Worm (Caenorhabditis elegans) whole organism, L1 larva: Measurements from ENCODE around the gene clc-9.

Source experiments
- C04F5.9 ChIP-seq: sonication (generic microtip); optimal IDR thresholded peaks from 2 replicates; lab custom pipeline; 2016; ENCODE audit warnings: missing genetic modification characterization, missing compliant biosample characterization
- C16A3.4 ChIP-seq: fragments of 150-350 bp; optimal IDR thresholded peaks from 2 replicates; lab custom pipeline; 2014; ENCODE audit warnings: missing biosample characterization, missing genetic modification characterization
- F16B12.6 ChIP-seq: fragments of 150-350 bp; optimal IDR thresholded peaks from 2 replicates; lab custom pipeline; 2014; ENCODE audit warnings: missing biosample characterization, missing genetic modification characterization
- Y116A8C.19 ChIP-seq: sonication (generic microtip); optimal IDR thresholded peaks from 2 replicates; lab custom pipeline; 2016; ENCODE audit warnings: missing compliant biosample characterization, missing genetic modification characterization, borderline replicate concordance
- alr-1 ChIP-seq: fragments of 200-800 bp; sonication (Bioruptor generic); optimal IDR thresholded peaks from 2 replicates; lab custom pipeline; 2018; ENCODE audit warnings: borderline replicate concordance, mild to moderate bottlenecking, missing genetic modification characterization, missing compliant biosample characterization
- ceh-82 ChIP-seq, 3 experiments: fragments of 150-350 bp in 1 of 3; sonication (generic microtip) in 2 of 3; optimal IDR thresholded peaks; 2 replicates each; lab custom pipeline; 2014 to 2017; ENCODE audit warnings: missing biosample characterization in 3 of 3, missing genetic modification characterization in 3 of 3
- ces-1 ChIP-seq: fragments of 150-350 bp; optimal IDR thresholded peaks from 2 replicates; lab custom pipeline; 2014; ENCODE audit warnings: missing biosample characterization, missing genetic modification reagents, missing genetic modification characterization
- dpl-1 ChIP-seq, 3 experiments: fragments of 150-350 bp in 2 of 3; sonication (generic microtip) in 1 of 3; optimal IDR thresholded peaks; 2 replicates each; lab custom pipeline; 2014 to 2017; ENCODE audit warnings: missing biosample characterization in 3 of 3, missing genetic modification characterization in 3 of 3, missing genetic modification reagents in 3 of 3
- dsc-1 ChIP-seq: sonication (generic microtip); optimal IDR thresholded peaks from 2 replicates; lab custom pipeline; 2016; ENCODE audit warnings: mild to moderate bottlenecking, missing genetic modification characterization, missing compliant biosample characterization
- efl-1 ChIP-seq, 4 experiments: fragments of 150-350 bp; optimal IDR thresholded peaks in 3 of 4; peaks in 1 of 4; 1 replicate in 1 of 4; 2 replicates in 3 of 4; lab custom pipeline; 2014; ENCODE audit warnings: missing biosample characterization in 2 of 4, missing genetic modification characterization in 2 of 4, missing genetic modification reagents in 2 of 4
- egl-27 ChIP-seq, 2 experiments: fragments of 150-350 bp in 1 of 2; sonication (generic microtip); optimal IDR thresholded peaks; 3 replicates each; lab custom pipeline; 2017 to 2018; ENCODE audit warnings: missing biosample characterization in 2 of 2, missing genetic modification characterization in 2 of 2, missing genetic modification reagents in 2 of 2
- elt-2 ChIP-seq: sonication (generic microtip); optimal IDR thresholded peaks from 2 replicates; lab custom pipeline; 2016; ENCODE audit warnings: missing genetic modification characterization, mild to moderate bottlenecking, inconsistent platforms, missing compliant biosample characterization, missing genetic modification reagents
- ets-5 ChIP-seq: fragments of 200-800 bp; sonication (Bioruptor generic); IDR thresholded peaks from 2 replicates; pipeline ENCODE4 v1.3.6; 2022; ENCODE audit warnings: missing genetic modification characterization, missing compliant biosample characterization
- fkh-10 ChIP-seq: sonication (generic microtip); optimal IDR thresholded peaks from 2 replicates; lab custom pipeline; 2017; ENCODE audit warnings: missing biosample characterization, missing genetic modification reagents, missing genetic modification characterization
- fkh-4 ChIP-seq: sonication (generic microtip); optimal IDR thresholded peaks from 2 replicates; lab custom pipeline; 2016; ENCODE audit warnings: missing compliant biosample characterization, missing genetic modification characterization, borderline replicate concordance
- fkh-8 ChIP-seq: sonication (generic microtip); optimal IDR thresholded peaks from 2 replicates; lab custom pipeline; 2016; ENCODE audit warnings: mild to moderate bottlenecking, missing genetic modification characterization, missing compliant biosample characterization
- hlh-17 ChIP-seq: fragments of 200-800 bp; sonication (Bioruptor generic); optimal IDR thresholded peaks from 2 replicates; lab custom pipeline; 2018; ENCODE audit warnings: missing genetic modification characterization, mild to moderate bottlenecking, missing compliant biosample characterization, moderate library complexity, borderline replicate concordance
- hlh-4 ChIP-seq: sonication (generic microtip); optimal IDR thresholded peaks from 2 replicates; lab custom pipeline; 2016; ENCODE audit warnings: mild to moderate bottlenecking, missing genetic modification characterization, missing compliant biosample characterization
- hpl-2 ChIP-seq: fragments of 150-350 bp; optimal IDR thresholded peaks from 2 replicates; lab custom pipeline; 2014; ENCODE audit warnings: missing biosample characterization, missing genetic modification reagents, missing genetic modification characterization
- jun-1 ChIP-seq: fragments of 150-350 bp; optimal IDR thresholded peaks from 2 replicates; lab custom pipeline; 2014; ENCODE audit warnings: missing biosample characterization, missing genetic modification reagents, missing genetic modification characterization
- lin-35 ChIP-seq, 2 experiments: fragments of 150-350 bp; optimal IDR thresholded peaks; 2 replicates each; lab custom pipeline; 2014; ENCODE audit warnings: missing biosample characterization in 2 of 2, missing genetic modification characterization in 2 of 2, missing genetic modification reagents in 2 of 2
- lir-3 ChIP-seq: sonication (generic microtip); optimal IDR thresholded peaks from 2 replicates; lab custom pipeline; 2016; ENCODE audit warnings: mild to moderate bottlenecking, missing genetic modification characterization, moderate library complexity, missing compliant biosample characterization; ENCODE audit not compliant: poor library complexity
- lsy-2 ChIP-seq, 2 experiments: fragments of 150-350 bp; optimal IDR thresholded peaks; 2 replicates each; lab custom pipeline; 2014; ENCODE audit warnings: missing biosample characterization in 2 of 2, missing genetic modification characterization in 2 of 2
- mab-9 ChIP-seq: fragments of 200-800 bp; sonication (Bioruptor generic); IDR thresholded peaks from 2 replicates; pipeline ENCODE4 v1.3.6; 2022; ENCODE audit warnings: missing genetic modification reagents, missing genetic modification characterization, missing compliant biosample characterization
- mef-2 ChIP-seq: fragments of 150-350 bp; optimal IDR thresholded peaks from 2 replicates; lab custom pipeline; 2014; ENCODE audit warnings: missing biosample characterization, missing genetic modification characterization
- mep-1 ChIP-seq: fragments of 150-350 bp; optimal IDR thresholded peaks from 2 replicates; lab custom pipeline; 2014; ENCODE audit warnings: missing biosample characterization, missing genetic modification characterization
- nhr-28 ChIP-seq: fragments of 150-350 bp; optimal IDR thresholded peaks from 2 replicates; lab custom pipeline; 2014; ENCODE audit warnings: missing biosample characterization, missing genetic modification characterization
- nhr-47 ChIP-seq: sonication (generic microtip); optimal IDR thresholded peaks from 2 replicates; lab custom pipeline; 2016; ENCODE audit warnings: mild to moderate bottlenecking, missing genetic modification characterization, moderate library complexity, missing compliant biosample characterization
- nhr-71 ChIP-seq: sonication (generic microtip); optimal IDR thresholded peaks from 2 replicates; lab custom pipeline; 2016; ENCODE audit warnings: mild to moderate bottlenecking, missing genetic modification characterization, moderate library complexity, missing compliant biosample characterization
- nhr-76 ChIP-seq: sonication (generic microtip); optimal IDR thresholded peaks from 2 replicates; lab custom pipeline; 2017; ENCODE audit warnings: missing biosample characterization, missing genetic modification characterization
- nhr-85 ChIP-seq: sonication (generic microtip); peaks from one replicate; lab custom pipeline; 2016; ENCODE audit warnings: missing genetic modification characterization, inconsistent platforms, missing compliant biosample characterization
- pax-3 ChIP-seq: fragments of 200-800 bp; sonication (Bioruptor generic); optimal IDR thresholded peaks from 2 replicates; lab custom pipeline; 2018; ENCODE audit warnings: mild to moderate bottlenecking, missing genetic modification characterization, moderate library complexity, missing compliant biosample characterization
- rnt-1 ChIP-seq: sonication (generic microtip); optimal IDR thresholded peaks from 2 replicates; lab custom pipeline; 2016; ENCODE audit warnings: mild to moderate bottlenecking, missing genetic modification characterization, moderate library complexity, missing compliant biosample characterization
- snu-23 ChIP-seq: sonication (generic microtip); optimal IDR thresholded peaks from 2 replicates; lab custom pipeline; 2016; ENCODE audit warnings: missing genetic modification characterization, missing compliant biosample characterization
- sox-4 ChIP-seq: sonication (generic microtip); optimal IDR thresholded peaks from 2 replicates; lab custom pipeline; 2016; ENCODE audit warnings: missing genetic modification characterization, missing compliant biosample characterization
- tlp-1 ChIP-seq: fragments of 150-350 bp; optimal IDR thresholded peaks from 2 replicates; lab custom pipeline; 2014; ENCODE audit warnings: missing biosample characterization, missing genetic modification characterization
- unc-130 ChIP-seq: fragments of 150-350 bp; optimal IDR thresholded peaks from 2 replicates; lab custom pipeline; 2017; ENCODE audit warnings: missing biosample characterization, missing genetic modification characterization, inconsistent platforms
- unc-86 ChIP-seq: sonication (generic microtip); optimal IDR thresholded peaks from 2 replicates; lab custom pipeline; 2016; ENCODE audit warnings: missing genetic modification characterization, missing compliant biosample characterization
- unc-98 ChIP-seq: fragments of 200-800 bp; sonication (Bioruptor generic); IDR thresholded peaks from 2 replicates; pipeline ENCODE4 v1.3.6; 2022; ENCODE audit warnings: missing genetic modification characterization, missing compliant biosample characterization
- vab-15 ChIP-seq: sonication (generic microtip); optimal IDR thresholded peaks from 2 replicates; lab custom pipeline; 2017; ENCODE audit warnings: missing genotype, mild to moderate bottlenecking, missing genetic modification characterization, missing compliant biosample characterization
- xbp-1 ChIP-seq: sonication (generic microtip); optimal IDR thresholded peaks from 2 replicates; lab custom pipeline; 2016; ENCODE audit warnings: missing genetic modification characterization, missing compliant biosample characterization

clc-9 gene

ce11 chrIV:11125604-11126003, 12.9 kb downstream of the clc-9 start:
- TF ChIP-seq egl-27 (tag; optimal IDR thresholded peaks at IDR 0.05; lab: Kevin White, UChicago): no peak
- TF ChIP-seq ces-1 (GFP tag; lab: Kevin White, UChicago): no peak
- TF ChIP-seq dsc-1 (tag; lab: Kevin White, UChicago): peak; percentile 27
- TF ChIP-seq dpl-1 (GFP tag; optimal IDR thresholded peaks at IDR 0.05; lab: Kevin White, UChicago): peak; percentile 75 to 85 (median 76)
- peak; percentile 54 for TF ChIP-seq xbp-1 (tag; lab: Kevin White, UChicago)
- no peak for TF ChIP-seq fkh-8 (tag; lab: Kevin White, UChicago)
- TF ChIP-seq snu-23 (GFP tag; lab: Kevin White, UChicago): peak; percentile 25
- peak in 1 of 3 experiments; percentile 22 for TF ChIP-seq ceh-82 (tag; optimal IDR thresholded peaks at IDR 0.05; lab: Kevin White, UChicago)
- TF ChIP-seq fkh-10: no peak
- TF ChIP-seq Y116A8C.19 (tag; lab: Kevin White, UChicago): no peak
- peak; percentile 82 to 91 for TF ChIP-seq lin-35 (GFP tag; optimal IDR thresholded peaks at IDR 0.05; lab: Kevin White, UChicago)
- no peak for TF ChIP-seq C16A3.4 (tag; lab: Kevin White, UChicago)
- TF ChIP-seq hpl-2 (GFP tag; lab: Kevin White, UChicago): no peak
- no peak for TF ChIP-seq F16B12.6 (tag; lab: Kevin White, UChicago)
- TF ChIP-seq nhr-85 (tag; lab: Kevin White, UChicago): peak; percentile 75
- no peak for TF ChIP-seq mef-2 (tag; lab: Kevin White, UChicago)
- no peak for TF ChIP-seq unc-98 (GFP tag; lab: Robert Waterston, UW)
- no peak for TF ChIP-seq unc-86 (tag; lab: Kevin White, UChicago)
- no peak for TF ChIP-seq fkh-4 (tag; lab: Kevin White, UChicago)
- no peak for TF ChIP-seq mab-9
- TF ChIP-seq nhr-28 (tag; lab: Kevin White, UChicago): no peak
- peak; percentile 31 for TF ChIP-seq nhr-71 (tag; lab: Kevin White, UChicago)
- peak in 1 of 2 experiments; percentile 77 for TF ChIP-seq efl-1 (optimal IDR thresholded peaks at IDR 0.05; lab: Kevin White, UChicago)
- peak; percentile 86 to 98 for TF ChIP-seq efl-1 (GFP tag; optimal IDR thresholded peaks at IDR 0.05 in 1 of 2; lab: Kevin White, UChicago)
- TF ChIP-seq pax-3 (tag; lab: Kevin White, UChicago): no peak
- TF ChIP-seq vab-15 (tag; lab: Kevin White, UChicago): no peak
- no peak for TF ChIP-seq hlh-17
- no peak for TF ChIP-seq nhr-47 (tag; lab: Kevin White, UChicago)
- TF ChIP-seq rnt-1: peak; percentile 9
- TF ChIP-seq tlp-1 (tag; lab: Kevin White, UChicago): no peak

DNA sequence TGAATTAATAATTGTTTCAGACTA, 13.1 kb downstream of the clc-9 start, which contains the start of gene swsn-4:
Gene swsn-4, plus strand, starts transcription at position 21 of the 24 bp plus-strand sequence.
- no peak for TF ChIP-seq ets-5 (GFP tag; lab: Robert Waterston, UW)
- TF ChIP-seq C04F5.9 (tag; lab: Kevin White, UChicago): no peak
- TF ChIP-seq unc-86 (tag; lab: Kevin White, UChicago): no peak
- TF ChIP-seq efl-1 (optimal IDR thresholded peaks at IDR 0.05; lab: Kevin White, UChicago): no peak
- no peak for TF ChIP-seq efl-1 (GFP tag; optimal IDR thresholded peaks at IDR 0.05 in 1 of 2; lab: Kevin White, UChicago)
- no peak for TF ChIP-seq egl-27 (tag; optimal IDR thresholded peaks at IDR 0.05; lab: Kevin White, UChicago)
- TF ChIP-seq snu-23 (GFP tag; lab: Kevin White, UChicago): no peak
- no peak for TF ChIP-seq lir-3
- TF ChIP-seq vab-15 (tag; lab: Kevin White, UChicago): no peak
- TF ChIP-seq, all 84 proteins: peak for 0

DNA sequence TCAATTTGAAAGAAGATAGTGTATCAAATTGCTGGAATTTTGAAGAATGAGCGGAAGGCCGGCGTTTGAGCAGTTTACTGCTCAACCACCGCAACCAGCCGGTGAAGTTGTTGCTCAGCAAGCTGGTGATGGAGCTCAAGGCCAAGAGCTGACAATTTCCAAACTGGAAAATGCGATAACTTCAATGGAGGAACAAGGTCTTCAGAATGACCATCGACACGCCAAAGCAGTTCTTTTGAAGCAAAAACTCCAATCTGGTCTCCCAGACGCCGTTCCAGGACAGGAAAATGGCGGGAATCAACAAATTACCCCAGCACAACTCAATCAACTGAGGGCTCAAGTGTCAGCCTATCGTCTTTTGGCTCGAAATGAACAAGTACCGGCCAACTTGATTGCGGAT, 13.3 kb downstream of the clc-9 start:
- no peak for TF ChIP-seq fkh-10
- TF ChIP-seq nhr-85 (tag; lab: Kevin White, UChicago): no peak

DNA sequence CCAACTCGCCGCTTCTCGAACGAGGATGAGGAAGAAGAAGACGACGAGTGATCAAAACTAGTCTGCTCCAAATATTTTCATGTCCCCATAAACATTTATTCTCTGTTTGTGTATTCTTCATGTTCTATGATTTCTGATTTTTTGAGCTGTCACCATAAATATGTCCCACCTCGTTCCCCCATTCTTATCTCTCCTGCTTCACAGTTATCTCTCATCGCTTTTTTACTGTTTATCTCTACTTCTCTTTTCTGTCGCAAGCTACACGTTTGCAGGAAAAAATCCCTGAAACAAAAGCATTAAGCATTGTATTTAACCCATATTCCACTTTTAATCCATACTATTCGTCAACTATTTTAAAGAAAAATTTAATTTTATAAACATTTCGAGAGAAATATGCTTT, 18.0 kb downstream of the clc-9 start:
- TF ChIP-seq alr-1 (tag; lab: Kevin White, UChicago): no peak
- TF ChIP-seq tlp-1 (tag; lab: Kevin White, UChicago): no peak
- TF ChIP-seq elt-2 (tag; lab: Kevin White, UChicago): peak; percentile 1
- TF ChIP-seq unc-86 (tag; lab: Kevin White, UChicago): no peak
- no peak for TF ChIP-seq hpl-2 (GFP tag; lab: Kevin White, UChicago)
- no peak for TF ChIP-seq unc-130 (tag; lab: Kevin White, UChicago)
- TF ChIP-seq hlh-4: no peak
- TF ChIP-seq rnt-1: peak; percentile 31
- TF ChIP-seq nhr-71 (tag; lab: Kevin White, UChicago): peak; percentile 8
- TF ChIP-seq jun-1 (tag; lab: Kevin White, UChicago): no peak
- TF ChIP-seq lsy-2 (tag; optimal IDR thresholded peaks at IDR 0.05; lab: Kevin White, UChicago): peak in 1 of 2 experiments; percentile 28
- no peak for TF ChIP-seq efl-1 (optimal IDR thresholded peaks at IDR 0.05; lab: Kevin White, UChicago)
- TF ChIP-seq efl-1 (GFP tag; optimal IDR thresholded peaks at IDR 0.05 in 1 of 2; lab: Kevin White, UChicago): peak in 1 of 2 experiments; percentile 66
- no peak for TF ChIP-seq mep-1 (tag; lab: Kevin White, UChicago)
- no peak for TF ChIP-seq ceh-82 (tag; optimal IDR thresholded peaks at IDR 0.05; lab: Kevin White, UChicago)
- no peak for TF ChIP-seq nhr-76 (tag; lab: Kevin White, UChicago)
- TF ChIP-seq sox-4: no peak
